Worm (Caenorhabditis elegans) whole organism, L4 larva: ENCODE results near the gene C16C4.1.

Source experiments
- nhr-11 ChIP-seq: fragments of 150-350 bp; optimal IDR thresholded peaks from 2 replicates; lab custom pipeline; 2014; ENCODE audit warnings: missing biosample characterization, missing genetic modification characterization
- zfp-3 ChIP-seq: fragments of 200-800 bp; sonication (Bioruptor generic); conservative IDR thresholded peaks from 2 replicates; pipeline ENCODE4 v1.3.6; 2022; ENCODE audit warnings: missing genetic modification reagents, missing genetic modification characterization, missing compliant biosample characterization

- no peak for TF ChIP-seq zfp-3
- TF ChIP-seq nhr-11 = no peak
These were observed 5.9 kb downstream of the C16C4.1 start, which contains the start of gene math-24 for ce11 chrII:1899934-1900333.
